Worm (Caenorhabditis elegans): ENCODE measurements around the gene grd-5.

ce11 chrV:8622314-8622713 is 3.5 kb downstream of the grd-5 start, which contains the start of gene F41E6.1:
- TF ChIP-seq dao-5 (tag; optimal IDR thresholded peaks at IDR 0.05) (no peak), W03F9.2 (tag; optimal IDR thresholded peaks at IDR 0.05) (no peak)
